Worm (Caenorhabditis elegans) whole organism, young adult: ENCODE results near the gene magu-4.

Source experiments
- attf-5 ChIP-seq: fragments of 200-800 bp; sonication (Bioruptor generic); optimal IDR thresholded peaks from 2 replicates; lab custom pipeline; 2018; ENCODE audit warnings: mild to moderate bottlenecking, missing genetic modification characterization, missing compliant biosample characterization
- nfya-2 ChIP-seq: fragments of 200-800 bp; sonication (Bioruptor generic); IDR thresholded peaks from 2 replicates; pipeline ENCODE4 v1.3.6; 2022; ENCODE audit warnings: missing genetic modification reagents, missing genetic modification characterization, missing compliant biosample characterization
- nfyb-1 ChIP-seq: fragments of 200-800 bp; sonication (Bioruptor generic); IDR thresholded peaks from 2 replicates; pipeline ENCODE4 v1.3.6; 2022; ENCODE audit warnings: missing genetic modification reagents, missing genetic modification characterization, missing compliant biosample characterization
- snpc-4 ChIP-seq, 5 experiments: fragments of 150-350 bp in 1 of 5; sonication (generic microtip) in 4 of 5; optimal IDR thresholded peaks; 2 replicates each; lab custom pipeline; 2014 to 2018; ENCODE audit warnings: missing genetic modification characterization in 5 of 5, missing biosample characterization in 3 of 5, antibody characterized with exemption in 2 of 5, mild to moderate bottlenecking in 2 of 5, missing compliant biosample characterization in 2 of 5, missing genotype in 2 of 5, moderate library complexity in 2 of 5, missing genetic modification reagents in 1 of 5
- unc-62 ChIP-seq: fragments of 150-350 bp; optimal IDR thresholded peaks from 2 replicates; lab custom pipeline; 2014; ENCODE audit warnings: missing biosample characterization, missing genetic modification reagents, missing genetic modification characterization
- ztf-22 ChIP-seq: fragments of 200-800 bp; sonication (Bioruptor generic); optimal IDR thresholded peaks from 2 replicates; lab custom pipeline; 2018; ENCODE audit warnings: mild to moderate bottlenecking, missing genetic modification characterization, moderate library complexity, missing compliant biosample characterization

ce11 chrIV:9977602-9978172 lies 31.9 kb upstream of the magu-4 start, which contains the start of gene dhp-2:
- no peak for TF ChIP-seq snpc-4 (GFP tag; optimal IDR thresholded peaks at IDR 0.05; lab: Kevin White, UChicago)
- no peak for TF ChIP-seq snpc-4 (tag; optimal IDR thresholded peaks at IDR 0.05; lab: Kevin White, UChicago)
- no peak for TF ChIP-seq nfyb-1
- TF ChIP-seq ztf-22 = no peak
- no peak for TF ChIP-seq unc-62 (GFP tag; lab: Kevin White, UChicago)
- TF ChIP-seq attf-5 (GFP tag; lab: Kevin White, UChicago) = no peak
- TF ChIP-seq nfya-2 (GFP tag; lab: Robert Waterston, UW) = no peak
